Worm (Caenorhabditis elegans): ENCODE data around the gene F47D12.6.

ce11 chrIII:6290469-6291182 is 3.5 kb upstream of the F47D12.6 start:
- no peak for TF ChIP-seq nhr-76 (tag; optimal IDR thresholded peaks at IDR 0.05)
- TF ChIP-seq lin-32 (GFP tag; optimal IDR thresholded peaks at IDR 0.05): no peak
- TF ChIP-seq nhr-28 (tag; optimal IDR thresholded peaks at IDR 0.05): no peak
- TF ChIP-seq lin-13 (tag; optimal IDR thresholded peaks at IDR 0.05): no peak
- TF ChIP-seq ztf-11 (tag; optimal IDR thresholded peaks at IDR 0.05): no peak
- no peak for TF ChIP-seq mls-2 (tag; optimal IDR thresholded peaks at IDR 0.05)
